Worm (Caenorhabditis elegans) whole organism, mixed stage, embryonic: ENCODE data around the gene C23F12.4.
A peak's percentile ranks its signal among the peaks of the same experiment; 100 is the strongest.

Source experiments
- M03D4.4 ChIP-seq: sonication (generic microtip); optimal IDR thresholded peaks from 2 replicates; lab custom pipeline; 2017; ENCODE audit warnings: mild to moderate bottlenecking, missing genetic modification characterization, missing compliant biosample characterization
- blmp-1 ChIP-seq: fragments of 150-350 bp; optimal IDR thresholded peaks from 2 replicates; lab custom pipeline; 2014; ENCODE audit warnings: missing biosample characterization, missing genetic modification characterization
- ceh-43 ChIP-seq: fragments of 200-800 bp; sonication (Bioruptor generic); optimal IDR thresholded peaks from 2 replicates; lab custom pipeline; 2018; ENCODE audit warnings: mild to moderate bottlenecking, missing genetic modification characterization, moderate library complexity, missing compliant biosample characterization
- ceh-83 ChIP-seq: fragments of 200-800 bp; sonication (Bioruptor generic); optimal IDR thresholded peaks from 2 replicates; lab custom pipeline; 2018; ENCODE audit warnings: mild to moderate bottlenecking, missing genetic modification characterization, missing compliant biosample characterization
- ces-1 ChIP-seq: fragments of 150-350 bp; optimal IDR thresholded peaks from 2 replicates; lab custom pipeline; 2014; ENCODE audit warnings: missing biosample characterization, missing genetic modification reagents, missing genetic modification characterization
- drap-1 ChIP-seq: fragments of 200-800 bp; sonication (Bioruptor generic); optimal IDR thresholded peaks from 3 replicates; lab custom pipeline; 2018; ENCODE audit warnings: mild to moderate bottlenecking, missing genetic modification characterization, missing compliant biosample characterization
- elt-1 ChIP-seq: sonication (generic microtip); optimal IDR thresholded peaks from 2 replicates; lab custom pipeline; 2017; ENCODE audit warnings: missing genetic modification characterization, mild to moderate bottlenecking, missing compliant biosample characterization, antibody characterized with exemption, moderate library complexity, borderline replicate concordance; ENCODE audit not compliant: insufficient read depth
- elt-3 ChIP-seq: fragments of 150-350 bp; optimal IDR thresholded peaks from 2 replicates; lab custom pipeline; 2014; ENCODE audit warnings: missing biosample characterization, missing genetic modification characterization
- flh-1 ChIP-seq: fragments of 200-800 bp; sonication (Bioruptor generic); optimal IDR thresholded peaks from 2 replicates; lab custom pipeline; 2018; ENCODE audit warnings: mild to moderate bottlenecking, missing genetic modification characterization, moderate library complexity, missing compliant biosample characterization
- ham-2 ChIP-seq: fragments of 200-800 bp; sonication (Bioruptor generic); optimal IDR thresholded peaks from 2 replicates; lab custom pipeline; 2018; ENCODE audit warnings: mild to moderate bottlenecking, missing genetic modification characterization, missing compliant biosample characterization
- hlh-1 ChIP-seq: fragments of 150-350 bp; optimal IDR thresholded peaks from 2 replicates; lab custom pipeline; 2014; ENCODE audit warnings: missing biosample characterization, missing genetic modification reagents, missing genetic modification characterization
- lin-13 ChIP-seq: fragments of 150-350 bp; optimal IDR thresholded peaks from 2 replicates; lab custom pipeline; 2014; ENCODE audit warnings: missing biosample characterization, missing genetic modification characterization
- lin-32 ChIP-seq: fragments of 200-800 bp; sonication (Bioruptor generic); optimal IDR thresholded peaks from 2 replicates; lab custom pipeline; 2018; ENCODE audit warnings: mild to moderate bottlenecking, missing genetic modification characterization, missing compliant biosample characterization
- lsy-2 ChIP-seq: fragments of 150-350 bp; optimal IDR thresholded peaks from 2 replicates; lab custom pipeline; 2014; ENCODE audit warnings: missing biosample characterization, missing genetic modification characterization
- mep-1 ChIP-seq: fragments of 150-350 bp; optimal IDR thresholded peaks from 2 replicates; lab custom pipeline; 2017; ENCODE audit warnings: missing biosample characterization, missing genetic modification reagents, missing genetic modification characterization, inconsistent platforms
- mls-2 ChIP-seq: sonication (generic microtip); optimal IDR thresholded peaks from 2 replicates; lab custom pipeline; 2016; ENCODE audit warnings: mild to moderate bottlenecking, missing genetic modification characterization, moderate library complexity, missing compliant biosample characterization
- nhr-12 ChIP-seq: fragments of 150-350 bp; optimal IDR thresholded peaks from 2 replicates; lab custom pipeline; 2014; ENCODE audit warnings: missing biosample characterization, missing genetic modification characterization
- nhr-2 ChIP-seq: fragments of 150-350 bp; optimal IDR thresholded peaks from 2 replicates; lab custom pipeline; 2014; ENCODE audit warnings: missing biosample characterization, missing genetic modification characterization
- nhr-237 ChIP-seq: fragments of 150-350 bp; optimal IDR thresholded peaks from 2 replicates; lab custom pipeline; 2014; ENCODE audit warnings: missing biosample characterization, missing genetic modification characterization
- nhr-28 ChIP-seq: fragments of 150-350 bp; optimal IDR thresholded peaks from 2 replicates; lab custom pipeline; 2014; ENCODE audit warnings: missing biosample characterization, missing genetic modification characterization
- nhr-76 ChIP-seq: sonication (generic microtip); optimal IDR thresholded peaks from 2 replicates; lab custom pipeline; 2017; ENCODE audit warnings: missing biosample characterization, missing genetic modification characterization
- pha-4 ChIP-seq: fragments of 150-350 bp; optimal IDR thresholded peaks from 2 replicates; lab custom pipeline; 2018; ENCODE audit warnings: missing biosample characterization, missing genetic modification reagents, missing genetic modification characterization
- sem-2 ChIP-seq: fragments of 200-800 bp; sonication (Bioruptor generic); optimal IDR thresholded peaks from 2 replicates; lab custom pipeline; 2018; ENCODE audit warnings: mild to moderate bottlenecking, missing genetic modification characterization, missing compliant biosample characterization
- sptf-1 ChIP-seq: sonication (generic microtip); optimal IDR thresholded peaks from 2 replicates; lab custom pipeline; 2017; ENCODE audit warnings: mild to moderate bottlenecking, missing genetic modification characterization, moderate library complexity, missing compliant biosample characterization
- tbx-8 ChIP-seq: fragments of 200-800 bp; sonication (Bioruptor generic); optimal IDR thresholded peaks from 2 replicates; lab custom pipeline; 2018; ENCODE audit warnings: mild to moderate bottlenecking, missing genetic modification characterization, moderate library complexity, missing compliant biosample characterization
- unc-120 ChIP-seq: sonication (generic microtip); optimal IDR thresholded peaks from 2 replicates; lab custom pipeline; 2017; ENCODE audit warnings: missing genetic modification characterization, missing compliant biosample characterization; ENCODE audit not compliant: poor library complexity, severe bottlenecking
- unc-39 ChIP-seq: fragments of 150-350 bp; optimal IDR thresholded peaks from 2 replicates; lab custom pipeline; 2014; ENCODE audit warnings: missing biosample characterization, missing genetic modification characterization
- unc-62 ChIP-seq: fragments of 150-350 bp; optimal IDR thresholded peaks from 2 replicates; lab custom pipeline; 2014; ENCODE audit warnings: missing biosample characterization, missing genetic modification reagents, missing genetic modification characterization
- zip-8 ChIP-seq: fragments of 150-350 bp; optimal IDR thresholded peaks from 2 replicates; lab custom pipeline; 2014; ENCODE audit warnings: missing biosample characterization, missing genetic modification characterization
- ztf-11 ChIP-seq: fragments of 150-350 bp; optimal IDR thresholded peaks from 2 replicates; lab custom pipeline; 2014; ENCODE audit warnings: missing biosample characterization, missing genetic modification characterization

The C23F12.4 gene

ce11 chrX:9349844-9350556 lies 37.1 kb upstream of the C23F12.4 start, which contains the start of gene flp-20:
Gene flp-20 (minus strand): TSS chrX:9349894.
- TF ChIP-seq ceh-83 (GFP tag; lab: Kevin White, UChicago) (no peak), pha-4 (tag; lab: Kevin White, UChicago) (no peak), sptf-1 (no peak), nhr-76 (no peak), mep-1 (no peak), elt-1 (tag; lab: Kevin White, UChicago) (no peak), zip-8 (tag; lab: Kevin White, UChicago) (no peak), unc-62 (no peak), lsy-2 (tag; lab: Kevin White, UChicago) (no peak), nhr-12 (tag; lab: Kevin White, UChicago) (no peak), mls-2 (no peak), ztf-11 (tag; lab: Kevin White, UChicago) (no peak), nhr-28 (tag; lab: Kevin White, UChicago) (no peak), unc-120 (no peak)

- no peak for TF ChIP-seq unc-62
- peak; percentile 73 for TF ChIP-seq ces-1 (GFP tag; lab: Kevin White, UChicago)
- no peak for TF ChIP-seq lin-32 (GFP tag; lab: Kevin White, UChicago)
These were observed 26.0 kb upstream of the C23F12.4 start for ce11 chrX:9361136-9361535.

DNA sequence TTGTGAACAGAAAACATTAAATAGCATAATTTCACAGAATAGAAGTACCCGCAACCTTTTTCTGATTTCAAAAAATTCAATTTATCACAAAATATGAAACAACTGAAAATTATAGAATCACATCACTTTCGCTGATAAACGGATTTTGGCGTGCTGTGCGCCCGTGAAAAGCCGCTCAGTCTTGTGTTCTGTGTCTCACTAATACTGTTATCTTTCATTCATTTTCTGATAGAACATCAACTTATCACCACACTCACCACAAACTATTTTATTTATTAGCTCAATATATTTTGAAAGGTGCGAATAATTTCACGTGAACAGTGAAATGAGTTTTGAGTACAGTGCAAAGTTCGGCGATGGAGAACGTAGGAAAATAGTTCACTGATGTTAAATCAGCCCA lies 23.1 kb upstream of the C23F12.4 start:
- TF ChIP-seq sem-2 (GFP tag; lab: Kevin White, UChicago) (no peak), tbx-8 (no peak), drap-1 (GFP tag; lab: Kevin White, UChicago) (no peak), M03D4.4 (tag; lab: Kevin White, UChicago) (no peak), nhr-12 (tag; lab: Kevin White, UChicago) (no peak), ceh-43 (no peak), sptf-1 (no peak), pha-4 (tag; lab: Kevin White, UChicago) (no peak), lsy-2 (tag; lab: Kevin White, UChicago) (no peak), ces-1 (GFP tag; lab: Kevin White, UChicago) (no peak), ham-2 (no peak), nhr-28 (tag; lab: Kevin White, UChicago) (no peak), unc-120 (no peak), elt-3 (tag; lab: Kevin White, UChicago) (no peak), mep-1 (no peak)

ce11 chrX:9364501-9364900 lies 22.6 kb upstream of the C23F12.4 start, which contains the start of gene pkc-2:
Gene pkc-2 (plus strand): TSS chrX:9364818.
- TF ChIP-seq nhr-12 (tag; lab: Kevin White, UChicago) (no peak), ces-1 (GFP tag; lab: Kevin White, UChicago) (peak; percentile 10)

DNA sequence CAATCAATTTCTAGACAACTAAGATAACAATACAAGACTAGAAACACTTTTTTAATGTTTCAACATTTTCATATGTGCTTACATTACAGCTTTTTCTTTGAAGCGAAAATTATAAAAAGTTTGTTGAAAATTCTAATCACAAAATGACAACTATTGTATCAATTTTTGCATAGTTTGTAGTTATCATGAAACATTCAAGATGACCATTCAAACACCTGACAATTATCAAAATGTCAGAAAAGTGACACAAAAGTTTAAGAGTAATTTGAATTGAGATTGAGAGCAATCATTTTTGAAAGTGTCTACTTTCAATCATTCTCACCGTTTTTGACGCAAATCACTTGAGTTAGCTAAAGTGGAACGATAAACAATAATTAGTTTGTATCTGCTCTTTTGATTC lies 17.2 kb upstream of the C23F12.4 start:
- no peak for TF ChIP-seq ces-1 (GFP tag; lab: Kevin White, UChicago)
- no peak for TF ChIP-seq blmp-1
- no peak for TF ChIP-seq M03D4.4 (tag; lab: Kevin White, UChicago)
- no peak for TF ChIP-seq sptf-1
- no peak for TF ChIP-seq flh-1 (GFP tag; lab: Kevin White, UChicago)
- TF ChIP-seq nhr-237 (tag; lab: Kevin White, UChicago): no peak
- no peak for TF ChIP-seq unc-39 (tag; lab: Kevin White, UChicago)
- no peak for TF ChIP-seq nhr-2 (tag; lab: Kevin White, UChicago)
- no peak for TF ChIP-seq nhr-12 (tag; lab: Kevin White, UChicago)
- TF ChIP-seq hlh-1 (tag; lab: Kevin White, UChicago): no peak
- TF ChIP-seq nhr-28 (tag; lab: Kevin White, UChicago): no peak
- TF ChIP-seq pha-4 (tag; lab: Kevin White, UChicago): no peak

DNA sequence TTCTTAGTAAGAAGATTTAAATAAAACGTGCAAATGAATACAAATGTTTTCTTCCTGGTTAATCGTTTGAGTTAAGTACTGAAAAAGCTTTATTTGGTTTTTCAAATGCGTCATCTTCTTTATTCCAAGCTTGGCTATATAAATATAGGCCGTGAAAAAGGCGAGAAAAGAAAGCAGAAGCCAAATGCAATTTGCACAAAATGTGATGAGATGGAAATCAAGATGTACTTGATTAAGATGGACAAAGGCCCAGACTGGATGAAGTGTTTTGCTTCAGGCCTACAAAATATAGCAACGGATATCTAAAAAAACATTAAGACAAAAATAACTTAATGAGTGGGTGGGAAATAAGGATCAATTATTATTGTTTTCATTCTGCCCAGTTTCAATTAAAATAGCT lies 14.9 kb upstream of the C23F12.4 start:
- TF ChIP-seq ces-1 (GFP tag; lab: Kevin White, UChicago) (peak; percentile 67), lin-13 (no peak), pha-4 (tag; lab: Kevin White, UChicago) (no peak), ceh-83 (GFP tag; lab: Kevin White, UChicago) (no peak)
